Worm (Caenorhabditis elegans): ENCODE measurements around the gene sds-22.
A peak's percentile ranks its signal among the peaks of the same experiment; 100 is the strongest.

Gene sds-22

ce11 chrII:7814915-7815314 lies 43.3 kb upstream of the sds-22 start:
- no peak for TF ChIP-seq flh-1 (GFP tag; optimal IDR thresholded peaks at IDR 0.05)
- no peak for TF ChIP-seq lin-13 (tag; optimal IDR thresholded peaks at IDR 0.05)
- TF ChIP-seq ceh-39 (tag; optimal IDR thresholded peaks at IDR 0.05): no peak
- no peak for TF ChIP-seq ceh-43 (GFP tag; optimal IDR thresholded peaks at IDR 0.05)
- no peak for TF ChIP-seq pha-4 (tag; optimal IDR thresholded peaks at IDR 0.05)
- TF ChIP-seq sem-2 (GFP tag; optimal IDR thresholded peaks at IDR 0.05): no peak

- TF ChIP-seq nhr-12 (tag; optimal IDR thresholded peaks at IDR 0.05): no peak
- peak; percentile 30 for TF ChIP-seq mls-2 (tag; optimal IDR thresholded peaks at IDR 0.05)
- no peak for TF ChIP-seq flh-1 (GFP tag; optimal IDR thresholded peaks at IDR 0.05)
- TF ChIP-seq zip-8 (tag; optimal IDR thresholded peaks at IDR 0.05): peak; percentile 77
- TF ChIP-seq hlh-1 (tag; optimal IDR thresholded peaks at IDR 0.05): peak; percentile 96
- TF ChIP-seq ces-1 (GFP tag; optimal IDR thresholded peaks at IDR 0.05): peak; percentile 23
- peak; percentile 97 for TF ChIP-seq nhr-2 (tag; optimal IDR thresholded peaks at IDR 0.05)
- TF ChIP-seq unc-39 (tag; optimal IDR thresholded peaks at IDR 0.05): no peak
- TF ChIP-seq nhr-76 (tag; optimal IDR thresholded peaks at IDR 0.05): no peak
- no peak for TF ChIP-seq snpc-4 (tag; optimal IDR thresholded peaks at IDR 0.05)
- TF ChIP-seq elt-3 (tag; optimal IDR thresholded peaks at IDR 0.05): no peak
- peak; percentile 98 for TF ChIP-seq lin-32 (GFP tag; optimal IDR thresholded peaks at IDR 0.05)
- TF ChIP-seq lin-13 (tag; optimal IDR thresholded peaks at IDR 0.05): no peak
- no peak for TF ChIP-seq ceh-83 (GFP tag; optimal IDR thresholded peaks at IDR 0.05)
- TF ChIP-seq nhr-28 (tag; optimal IDR thresholded peaks at IDR 0.05): no peak
- TF ChIP-seq cnd-1 (tag; optimal IDR thresholded peaks at IDR 0.05): peak; percentile 71
- TF ChIP-seq unc-62 (GFP tag; optimal IDR thresholded peaks at IDR 0.05): peak; percentile 11
Observed at ce11 chrII:7815406-7815805, 42.8 kb upstream of the sds-22 start.

ce11 chrII:7816163-7816776 lies 41.9 kb upstream of the sds-22 start, which contains the start of gene cki-2:
cki-2 (plus strand) TSS chrII:7816499.
- TF ChIP-seq ces-1 (GFP tag; optimal IDR thresholded peaks at IDR 0.05): peak; percentile 71
- no peak for TF ChIP-seq unc-120 (tag; optimal IDR thresholded peaks at IDR 0.05; ENCODE audit: poor library complexity, severe bottlenecking)
- TF ChIP-seq unc-62 (GFP tag; optimal IDR thresholded peaks at IDR 0.05): no peak
- peak; percentile 22 for TF ChIP-seq mep-1 (tag; optimal IDR thresholded peaks at IDR 0.05)

ce11 chrII:7817580-7817979 lies 40.6 kb upstream of the sds-22 start:
- TF ChIP-seq unc-39 (tag; optimal IDR thresholded peaks at IDR 0.05) (no peak), snpc-4 (tag; optimal IDR thresholded peaks at IDR 0.05) (no peak), lin-13 (tag; optimal IDR thresholded peaks at IDR 0.05) (no peak), tbx-8 (GFP tag; optimal IDR thresholded peaks at IDR 0.05) (no peak), ces-1 (GFP tag; optimal IDR thresholded peaks at IDR 0.05) (peak; percentile 87), cnd-1 (tag; optimal IDR thresholded peaks at IDR 0.05) (peak; percentile 9), ztf-11 (tag; optimal IDR thresholded peaks at IDR 0.05) (no peak), mls-2 (tag; optimal IDR thresholded peaks at IDR 0.05) (no peak), nhr-2 (tag; optimal IDR thresholded peaks at IDR 0.05) (peak; percentile 36)

ce11 chrII:7819359-7819758 lies 38.8 kb upstream of the sds-22 start:
- TF ChIP-seq ceh-39 (tag; optimal IDR thresholded peaks at IDR 0.05) (no peak), blmp-1 (tag; optimal IDR thresholded peaks at IDR 0.05) (no peak), M03D4.4 (tag; optimal IDR thresholded peaks at IDR 0.05) (no peak), hlh-1 (tag; optimal IDR thresholded peaks at IDR 0.05) (no peak), nhr-12 (tag; optimal IDR thresholded peaks at IDR 0.05) (no peak), ceh-43 (GFP tag; optimal IDR thresholded peaks at IDR 0.05) (no peak), sptf-1 (tag; optimal IDR thresholded peaks at IDR 0.05) (no peak), elt-1 (tag; optimal IDR thresholded peaks at IDR 0.05; ENCODE audit: borderline replicate concordance, insufficient read depth) (peak; percentile 79), unc-62 (GFP tag; optimal IDR thresholded peaks at IDR 0.05) (peak; percentile 40), ztf-11 (tag; optimal IDR thresholded peaks at IDR 0.05) (no peak), bed-3 (GFP tag; optimal IDR thresholded peaks at IDR 0.05) (no peak), nhr-2 (tag; optimal IDR thresholded peaks at IDR 0.05) (peak; percentile 39), nhr-28 (tag; optimal IDR thresholded peaks at IDR 0.05) (no peak), zip-8 (tag; optimal IDR thresholded peaks at IDR 0.05) (peak; percentile 82), cnd-1 (tag; optimal IDR thresholded peaks at IDR 0.05) (no peak), mab-5 (tag; optimal IDR thresholded peaks at IDR 0.05) (no peak), lsy-2 (tag; optimal IDR thresholded peaks at IDR 0.05) (no peak), lin-32 (GFP tag; optimal IDR thresholded peaks at IDR 0.05) (no peak), ham-2 (GFP tag; optimal IDR thresholded peaks at IDR 0.05) (no peak), lin-13 (tag; optimal IDR thresholded peaks at IDR 0.05) (no peak)

All from whole organism, mixed stage, embryonic.